Worm (Caenorhabditis elegans): ENCODE measurements around the gene K10C2.2.
A peak's percentile ranks its signal among the peaks of the same experiment; 100 is the strongest.

Gene K10C2.2

ce11 chrX:6448866-6449400 lies 15.3 kb upstream of the K10C2.2 start, which contains the start of gene fah-1:
Gene fah-1 (minus strand): TSS chrX:6448916.
- TF ChIP-seq sptf-2 (GFP tag; optimal IDR thresholded peaks at IDR 0.05) (no peak), somi-1 (GFP tag; optimal IDR thresholded peaks at IDR 0.05) (peak; percentile 39), hrde-1 (tag; optimal IDR thresholded peaks at IDR 0.05; ENCODE audit: borderline replicate concordance) (no peak), zfh-2 (GFP tag; conservative IDR thresholded peaks at IDR 0.05) (no peak), cebp-2 (GFP tag; IDR thresholded peaks at IDR 0.05) (no peak), ztf-3 (GFP tag; optimal IDR thresholded peaks at IDR 0.05) (no peak), gei-17 (GFP tag; optimal IDR thresholded peaks at IDR 0.05) (peak; percentile 34), attf-5 (GFP tag; optimal IDR thresholded peaks at IDR 0.05) (peak; percentile 10), cebp-1 (GFP tag; IDR thresholded peaks at IDR 0.05) (peak; percentile 91), cebp-1 (tag; optimal IDR thresholded peaks at IDR 0.05) (peak; percentile 96), B0261.1 (tag; optimal IDR thresholded peaks at IDR 0.05) (no peak), snpc-3.4 (tag; optimal IDR thresholded peaks at IDR 0.05) (no peak), hmg-1.2 (GFP tag; IDR thresholded peaks at IDR 0.05) (peak; percentile 63), B0336.3 (GFP tag; IDR thresholded peaks at IDR 0.05) (0 out of 2 replicates have a peak, but pooled peaks have one; percentile 28), nhr-80 (tag; optimal IDR thresholded peaks at IDR 0.05) (peak; percentile 81), tbx-9 (tag; optimal IDR thresholded peaks at IDR 0.05; ENCODE audit: borderline replicate concordance) (no peak), unc-62 (GFP tag; optimal IDR thresholded peaks at IDR 0.05) (peak; percentile 71), akir-1 (GFP tag; optimal IDR thresholded peaks at IDR 0.05) (no peak), dpff-1 (tag; optimal IDR thresholded peaks at IDR 0.05) (no peak), hsf-1 (GFP tag; IDR thresholded peaks at IDR 0.05) (no peak), nfya-2 (GFP tag; IDR thresholded peaks at IDR 0.05) (0 out of 2 replicates have a peak, but pooled peaks have one; percentile 50), B0035.1 (tag; optimal IDR thresholded peaks at IDR 0.05) (no peak), egrh-3 (GFP tag; IDR thresholded peaks at IDR 0.05) (no peak), attf-6 (GFP tag; IDR thresholded peaks at IDR 0.05) (no peak), madf-3 (GFP tag; IDR thresholded peaks at IDR 0.05) (no peak), ztf-28 (GFP tag; IDR thresholded peaks at IDR 0.05) (no peak), lsy-27 (tag; optimal IDR thresholded peaks at IDR 0.05; ENCODE audit: borderline replicate concordance, insufficient read depth) (no peak), athp-1 (tag; optimal IDR thresholded peaks at IDR 0.05) (no peak), sea-2 (GFP tag; IDR thresholded peaks at IDR 0.05) (no peak), ZK185.1 (tag; optimal IDR thresholded peaks at IDR 0.05; ENCODE audit: poor library complexity, severe bottlenecking) (no peak), aptf-3 (GFP tag; IDR thresholded peaks at IDR 0.05) (no peak), lin-40 (tag; optimal IDR thresholded peaks at IDR 0.05) (peak; percentile 69), madf-6 (GFP tag; IDR thresholded peaks at IDR 0.05) (no peak), nfyb-1 (GFP tag; IDR thresholded peaks at IDR 0.05) (no peak), ztf-6 (GFP tag; IDR thresholded peaks at IDR 0.05) (no peak), atf-7 (tag; optimal IDR thresholded peaks at IDR 0.05) (peak; percentile 46), ama-1 (optimal IDR thresholded peaks at IDR 0.05) (no peak), ama-1 (GFP tag; optimal IDR thresholded peaks at IDR 0.05) (no peak), dpl-1 (GFP tag; optimal IDR thresholded peaks at IDR 0.05) (no peak), lin-54 (GFP tag; optimal IDR thresholded peaks at IDR 0.05) (no peak), F55B11.4 (tag; optimal IDR thresholded peaks at IDR 0.05; ENCODE audit: borderline replicate concordance, insufficient read depth) (no peak)

All from whole organism, young adult.